Worm (Caenorhabditis elegans) whole organism, young adult: ENCODE measurements around the gene C28G1.2.

Source experiments
- ccch-3 ChIP-seq: fragments of 200-800 bp; sonication (Bioruptor generic); optimal IDR thresholded peaks from 2 replicates; lab custom pipeline; 2018; ENCODE audit warnings: mild to moderate bottlenecking, missing genetic modification characterization, missing compliant biosample characterization
- sea-2 ChIP-seq: fragments of 200-800 bp; sonication (Bioruptor generic); IDR thresholded peaks from 2 replicates; pipeline ENCODE4 v1.3.6; 2022; ENCODE audit warnings: missing genetic modification characterization, missing compliant biosample characterization

ce11 chrX:8810908-8811307, 24.9 kb upstream of the C28G1.2 start, which contains the start of gene R04E5.9:
- no peak for TF ChIP-seq sea-2 (GFP tag; lab: Robert Waterston, UW)
- TF ChIP-seq ccch-3, result no peak
